Worm (Caenorhabditis elegans): ENCODE results near the gene C06C6.7.

DNA sequence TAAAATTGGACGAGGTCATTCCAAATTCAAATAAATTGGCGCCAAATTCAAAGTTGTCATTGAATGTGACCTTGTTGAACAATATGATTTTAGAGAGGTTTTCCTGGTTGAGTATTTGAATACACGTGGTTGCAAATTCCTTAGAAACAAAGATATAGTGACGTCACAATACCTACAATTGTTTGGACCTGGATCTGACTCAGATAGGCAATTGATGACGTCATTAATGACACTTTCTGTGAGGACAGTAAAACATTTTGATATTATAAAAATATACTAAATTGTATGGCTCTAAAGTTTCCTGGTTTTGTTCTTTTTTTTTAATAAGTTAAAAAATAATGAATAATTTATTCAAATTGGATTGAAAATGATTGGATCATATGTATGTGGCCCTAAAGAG, 49.5 kb downstream of the C06C6.7 start:
- TF ChIP-seq ceh-22 (tag; optimal IDR thresholded peaks at IDR 0.05) (no peak), ets-4 (tag; optimal IDR thresholded peaks at IDR 0.05) (no peak), sdc-2 (tag; optimal IDR thresholded peaks at IDR 0.05) (no peak), elt-2 (tag; optimal IDR thresholded peaks at IDR 0.05) (no peak), hlh-6 (tag; optimal IDR thresholded peaks at IDR 0.05) (no peak), ceh-34 (tag; optimal IDR thresholded peaks at IDR 0.05) (no peak)

All from whole organism, late embryonic.